Worm (Caenorhabditis elegans) whole organism, late embryonic: ENCODE data around the gene C06H5.6.
"Not testable (repeated sequence)": the region's sequence is repeated elsewhere in the genome, so short reads cannot be mapped to it uniquely, and the experiment has no call there.

Source experiments
- F13H6.1 ChIP-seq: sonication (generic microtip); optimal IDR thresholded peaks from 2 replicates; lab custom pipeline; 2016; ENCODE audit warnings: missing genetic modification characterization, missing compliant biosample characterization
- K02D7.2 ChIP-seq: sonication (generic microtip); optimal IDR thresholded peaks from 2 replicates; lab custom pipeline; 2017; ENCODE audit warnings: mild to moderate bottlenecking, missing genetic modification characterization, missing compliant biosample characterization
- K09A11.1 ChIP-seq: sonication (generic microtip); optimal IDR thresholded peaks from 2 replicates; lab custom pipeline; 2017; ENCODE audit warnings: antibody characterized with exemption, mild to moderate bottlenecking, missing genetic modification characterization, missing compliant biosample characterization; ENCODE audit not compliant: insufficient read depth
- T23F11.4 ChIP-seq: fragments of 200-800 bp; sonication (Bioruptor generic); optimal IDR thresholded peaks from 2 replicates; lab custom pipeline; 2018; ENCODE audit warnings: mild to moderate bottlenecking, missing genetic modification characterization, missing compliant biosample characterization
- Y22D7AL.16 ChIP-seq: sonication (generic microtip); optimal IDR thresholded peaks from 2 replicates; lab custom pipeline; 2016; ENCODE audit warnings: missing genetic modification characterization, missing compliant biosample characterization
- ama-1 ChIP-seq: fragments of 150-350 bp; optimal IDR thresholded peaks from 2 replicates; lab custom pipeline; 2014
- ceh-19 ChIP-seq: fragments of 200-800 bp; sonication (Bioruptor generic); optimal IDR thresholded peaks from 2 replicates; lab custom pipeline; 2018; ENCODE audit warnings: mild to moderate bottlenecking, missing genetic modification characterization, missing compliant biosample characterization
- ceh-31 ChIP-seq: sonication (generic microtip); optimal IDR thresholded peaks from 2 replicates; lab custom pipeline; 2016; ENCODE audit warnings: missing genetic modification characterization, missing compliant biosample characterization
- ceh-34 ChIP-seq: sonication (generic microtip); optimal IDR thresholded peaks from 2 replicates; lab custom pipeline; 2016; ENCODE audit warnings: mild to moderate bottlenecking, missing genetic modification characterization, missing compliant biosample characterization
- ceh-48 ChIP-seq: sonication (generic microtip); optimal IDR thresholded peaks from 2 replicates; lab custom pipeline; 2016; ENCODE audit warnings: missing genetic modification characterization, inconsistent platforms, missing compliant biosample characterization
- ceh-6 ChIP-seq: fragments of 200-800 bp; sonication (Bioruptor generic); optimal IDR thresholded peaks from 2 replicates; lab custom pipeline; 2018; ENCODE audit warnings: mild to moderate bottlenecking, missing genetic modification characterization, missing compliant biosample characterization
- che-1 ChIP-seq: sonication (generic microtip); optimal IDR thresholded peaks from 2 replicates; lab custom pipeline; 2016; ENCODE audit warnings: mild to moderate bottlenecking, missing genetic modification characterization, missing compliant biosample characterization
- elt-2 ChIP-seq: sonication (generic microtip); optimal IDR thresholded peaks from 2 replicates; lab custom pipeline; 2016; ENCODE audit warnings: missing genetic modification reagents, missing genetic modification characterization, missing compliant biosample characterization
- ets-4 ChIP-seq: sonication (generic microtip); optimal IDR thresholded peaks from 2 replicates; lab custom pipeline; 2016; ENCODE audit warnings: missing genetic modification characterization, missing compliant biosample characterization
- eyg-1 ChIP-seq: sonication (generic microtip); optimal IDR thresholded peaks from 2 replicates; lab custom pipeline; 2016; ENCODE audit warnings: missing genotype, missing genetic modification characterization, missing compliant biosample characterization
- fax-1 ChIP-seq: sonication (generic microtip); optimal IDR thresholded peaks from 2 replicates; lab custom pipeline; 2016; ENCODE audit warnings: missing genotype, missing genetic modification characterization, missing compliant biosample characterization
- hlh-13 ChIP-seq: fragments of 200-800 bp; sonication (Bioruptor generic); optimal IDR thresholded peaks from 2 replicates; lab custom pipeline; 2018; ENCODE audit warnings: mild to moderate bottlenecking, missing genetic modification characterization, missing compliant biosample characterization
- hlh-15 ChIP-seq: sonication (generic microtip); optimal IDR thresholded peaks from 2 replicates; lab custom pipeline; 2016; ENCODE audit warnings: missing genetic modification characterization, missing compliant biosample characterization
- hlh-30 ChIP-seq: sonication (generic microtip); optimal IDR thresholded peaks from 2 replicates; lab custom pipeline; 2017; ENCODE audit warnings: antibody characterized with exemption, missing genetic modification characterization, missing compliant biosample characterization; ENCODE audit not compliant: insufficient read depth
- hlh-8 ChIP-seq: sonication (generic microtip); optimal IDR thresholded peaks from 2 replicates; lab custom pipeline; 2016; ENCODE audit warnings: missing genotype, missing genetic modification characterization, missing compliant biosample characterization
- lin-11 ChIP-seq: fragments of 200-800 bp; sonication (Bioruptor generic); optimal IDR thresholded peaks from 2 replicates; lab custom pipeline; 2018; ENCODE audit warnings: mild to moderate bottlenecking, missing genetic modification characterization, missing compliant biosample characterization
- mec-3 ChIP-seq: sonication (generic microtip); optimal IDR thresholded peaks from 2 replicates; lab custom pipeline; 2016; ENCODE audit warnings: borderline replicate concordance, missing genetic modification characterization, missing compliant biosample characterization
- nfya-1 ChIP-seq: sonication (generic microtip); optimal IDR thresholded peaks from 2 replicates; lab custom pipeline; 2017; ENCODE audit warnings: missing genetic modification characterization, mild to moderate bottlenecking, missing compliant biosample characterization, antibody characterized with exemption, moderate library complexity
- nhr-11 ChIP-seq: fragments of 150-350 bp; optimal IDR thresholded peaks from 2 replicates; lab custom pipeline; 2014; ENCODE audit warnings: missing biosample characterization, missing genetic modification characterization
- npax-4 ChIP-seq: sonication (generic microtip); optimal IDR thresholded peaks from 2 replicates; lab custom pipeline; 2016; ENCODE audit warnings: missing genetic modification characterization, missing compliant biosample characterization
- odd-2 ChIP-seq: sonication (generic microtip); optimal IDR thresholded peaks from 2 replicates; lab custom pipeline; 2017; ENCODE audit warnings: antibody characterized with exemption, mild to moderate bottlenecking, missing genetic modification characterization, missing compliant biosample characterization
- pag-3 ChIP-seq: sonication (generic microtip); optimal IDR thresholded peaks from 2 replicates; lab custom pipeline; 2016; ENCODE audit warnings: missing compliant biosample characterization, missing genetic modification characterization, borderline replicate concordance
- pat-9 ChIP-seq: fragments of 200-800 bp; sonication (Bioruptor generic); optimal IDR thresholded peaks from 2 replicates; lab custom pipeline; 2018; ENCODE audit warnings: mild to moderate bottlenecking, missing genetic modification characterization, moderate library complexity, missing compliant biosample characterization
- pax-1 ChIP-seq: fragments of 150-350 bp; optimal IDR thresholded peaks from 2 replicates; lab custom pipeline; 2014; ENCODE audit warnings: missing biosample characterization, missing genetic modification characterization
- pha-2 ChIP-seq: sonication (generic microtip); optimal IDR thresholded peaks from 2 replicates; lab custom pipeline; 2017; ENCODE audit warnings: mild to moderate bottlenecking, missing genetic modification characterization, missing compliant biosample characterization
- pqm-1 ChIP-seq: sonication (generic microtip); optimal IDR thresholded peaks from 2 replicates; lab custom pipeline; 2016; ENCODE audit warnings: missing genetic modification characterization, missing compliant biosample characterization
- ref-2 ChIP-seq: sonication (generic microtip); optimal IDR thresholded peaks from 2 replicates; lab custom pipeline; 2016; ENCODE audit warnings: missing genetic modification characterization, missing compliant biosample characterization
- sox-4 ChIP-seq: sonication (generic microtip); optimal IDR thresholded peaks from 2 replicates; lab custom pipeline; 2017; ENCODE audit warnings: mild to moderate bottlenecking, missing genetic modification characterization, inconsistent platforms, missing compliant biosample characterization
- syd-9 ChIP-seq: sonication (generic microtip); optimal IDR thresholded peaks from 2 replicates; lab custom pipeline; 2016; ENCODE audit warnings: mild to moderate bottlenecking, missing genetic modification characterization, moderate library complexity, missing compliant biosample characterization
- tbx-2 ChIP-seq: sonication (generic microtip); optimal IDR thresholded peaks from 2 replicates; lab custom pipeline; 2016; ENCODE audit warnings: missing genetic modification characterization, missing compliant biosample characterization
- tbx-7 ChIP-seq: sonication (generic microtip); optimal IDR thresholded peaks from 2 replicates; lab custom pipeline; 2016; ENCODE audit warnings: missing genotype, missing genetic modification characterization, missing compliant biosample characterization
- unc-42 ChIP-seq: sonication (generic microtip); optimal IDR thresholded peaks from 2 replicates; lab custom pipeline; 2016; ENCODE audit warnings: missing genotype, missing genetic modification characterization, missing compliant biosample characterization
- unc-86 ChIP-seq: sonication (generic microtip); optimal IDR thresholded peaks from 2 replicates; lab custom pipeline; 2016; ENCODE audit warnings: missing genetic modification characterization, missing compliant biosample characterization

The C06H5.6 gene

DNA sequence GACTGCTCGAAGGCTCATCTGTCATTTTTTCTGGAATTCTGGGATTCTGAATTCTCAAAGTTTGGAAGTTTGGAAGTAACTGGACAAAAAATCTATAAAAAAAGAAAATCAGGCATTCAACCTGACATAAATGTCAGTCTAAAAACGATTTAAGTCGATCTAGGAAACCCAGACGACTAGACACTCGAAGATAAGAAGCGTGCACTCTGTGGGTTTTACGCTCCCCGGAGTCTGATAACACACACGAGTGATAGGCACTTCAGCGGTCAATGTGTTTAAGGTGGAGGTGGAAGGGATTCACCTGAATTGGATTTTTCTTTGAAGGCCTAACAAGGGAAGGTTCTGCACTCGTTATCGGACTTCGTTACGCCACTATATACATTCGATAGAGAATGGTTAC is at the start of gene C06H5.6:
Gene C06H5.6, minus strand, starts transcription at position 46 of the 400 bp plus-strand sequence.
- TF ChIP-seq unc-86 (tag; lab: Kevin White, UChicago), result no peak
- no peak for TF ChIP-seq unc-42 (tag; lab: Kevin White, UChicago)
- peak; percentile 56 for TF ChIP-seq elt-2 (tag; lab: Kevin White, UChicago)
- TF ChIP-seq, all 69 proteins: peak for 1

DNA sequence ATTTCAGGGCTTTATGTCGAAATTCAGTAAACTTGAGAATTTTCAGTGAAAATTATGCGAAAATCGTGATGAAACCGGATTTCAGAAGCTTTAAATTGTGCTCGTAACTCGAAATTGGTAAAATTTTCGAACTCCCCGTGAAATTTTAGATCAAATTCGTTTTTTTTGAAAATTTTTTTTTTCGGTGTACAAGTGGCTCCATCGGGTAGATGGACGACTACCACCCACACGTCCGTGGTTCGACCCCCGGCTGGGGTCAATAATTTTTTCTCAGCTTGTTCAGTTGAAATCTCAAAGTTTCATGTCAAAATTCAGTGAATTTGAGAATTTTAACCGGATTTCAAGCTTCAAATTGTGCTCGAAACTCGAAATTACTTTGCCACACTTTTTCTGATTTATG is 47.1 kb upstream of the C06H5.6 start:
- TF ChIP-seq hlh-15 (tag; lab: Kevin White, UChicago), result no peak

DNA sequence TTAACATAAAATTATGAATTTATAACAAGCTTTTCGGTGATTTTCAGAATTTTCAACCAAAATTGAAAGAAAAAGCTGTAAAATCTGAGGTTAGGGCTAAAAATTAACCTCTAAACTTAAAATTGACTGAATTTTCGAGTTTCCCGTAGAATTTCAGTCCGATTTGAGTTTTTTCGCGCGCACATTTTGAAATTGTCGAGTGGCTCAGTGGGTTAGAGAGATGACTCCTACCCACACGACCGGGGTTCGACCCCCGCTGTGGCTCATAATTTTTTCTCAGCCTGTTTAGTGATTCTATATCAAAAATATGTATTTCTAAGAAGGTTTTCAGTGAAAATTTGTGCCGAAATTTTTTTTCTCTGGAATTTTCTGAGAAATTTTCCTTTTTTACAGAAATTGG is 43.0 kb upstream of the C06H5.6 start:
- no peak for TF ChIP-seq K09A11.1
- TF ChIP-seq elt-2 (tag; lab: Kevin White, UChicago), result no peak
- no peak for TF ChIP-seq T23F11.4
- no peak for TF ChIP-seq che-1 (tag; lab: Kevin White, UChicago)
- TF ChIP-seq ref-2 (tag; lab: Kevin White, UChicago), result no peak
- TF ChIP-seq K02D7.2 (tag; lab: Kevin White, UChicago), result no peak
- TF ChIP-seq, all 69 proteins: peak for 0

DNA sequence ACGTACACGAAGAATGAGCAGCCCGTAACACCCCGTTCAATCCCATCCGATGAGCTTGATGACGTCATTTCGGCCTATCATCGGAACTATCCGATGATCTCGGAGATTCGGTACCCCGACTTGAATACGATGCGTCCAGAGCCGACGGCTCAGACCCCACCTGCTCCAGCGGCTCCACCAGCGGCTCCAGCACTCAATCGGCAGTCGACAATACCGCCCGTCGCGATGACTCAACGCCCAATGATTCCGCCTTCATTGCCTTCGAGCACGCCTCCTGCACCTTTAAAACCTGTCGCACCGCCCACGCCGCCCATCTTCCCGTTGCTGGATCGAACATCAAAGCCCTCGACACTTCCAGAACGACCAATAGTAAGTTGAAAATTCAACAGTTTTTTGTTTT is 39.3 kb upstream of the C06H5.6 start:
- TF ChIP-seq pag-3 (tag; lab: Kevin White, UChicago) (peak; percentile 46), pqm-1 (no peak)
- TF ChIP-seq, all 69 proteins: peak for 1

- TF ChIP-seq fax-1, odd-2, F13H6.1 (tag; lab: Kevin White, UChicago): not testable (repeated sequence)
These were observed 35.6 kb upstream of the C06H5.6 start, which contains the start of gene usp-50 for ce11 chrV:17924095-17925000. TSS of gene usp-50 (plus strand) at chrV:17924916.

DNA sequence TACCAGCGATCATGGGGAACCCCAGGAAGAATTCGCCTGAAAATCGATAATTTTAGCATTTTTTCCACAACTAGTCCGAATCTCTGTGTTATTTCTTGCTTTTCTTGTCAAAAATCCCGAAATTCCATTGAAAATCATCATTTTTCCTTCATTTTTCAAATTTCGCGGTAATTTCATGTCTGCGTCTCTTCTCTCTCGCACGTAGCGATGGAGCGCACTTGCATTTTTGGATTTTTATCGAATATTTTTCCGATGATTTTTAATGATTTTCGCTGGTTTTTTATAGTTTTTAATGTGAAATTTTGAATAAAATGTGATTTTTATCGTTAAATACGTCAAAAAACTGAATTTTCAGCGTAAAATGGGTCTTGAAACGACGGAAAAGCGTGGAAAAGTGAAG is 32.6 kb upstream of the C06H5.6 start, which contains the start of gene E01B7.2:
Gene E01B7.2, plus strand, starts transcription at position 350 of the 400 bp plus-strand sequence.
- TF ChIP-seq odd-2 (tag; lab: Kevin White, UChicago), result no peak
- no peak for TF ChIP-seq tbx-7 (tag; lab: Kevin White, UChicago)
- no peak for TF ChIP-seq T23F11.4
- no peak for TF ChIP-seq ceh-6
- TF ChIP-seq hlh-13, result no peak
- no peak for TF ChIP-seq eyg-1 (tag; lab: Kevin White, UChicago)
- TF ChIP-seq ceh-48 (tag; lab: Kevin White, UChicago), result peak; percentile 48
- TF ChIP-seq nhr-11, result no peak
- TF ChIP-seq pag-3 (tag; lab: Kevin White, UChicago), result no peak
- peak; percentile 63 for TF ChIP-seq nfya-1 (tag; lab: Kevin White, UChicago)
- no peak for TF ChIP-seq fax-1 (tag; lab: Kevin White, UChicago)
- no peak for TF ChIP-seq pat-9
- no peak for TF ChIP-seq ceh-34 (tag; lab: Kevin White, UChicago)
- TF ChIP-seq ets-4 (tag; lab: Kevin White, UChicago), result no peak
- TF ChIP-seq hlh-15 (tag; lab: Kevin White, UChicago), result no peak
- no peak for TF ChIP-seq npax-4
- TF ChIP-seq che-1 (tag; lab: Kevin White, UChicago), result no peak
- no peak for TF ChIP-seq elt-2 (tag; lab: Kevin White, UChicago)
- TF ChIP-seq pax-1 (tag; lab: Kevin White, UChicago), result peak; percentile 56
- no peak for TF ChIP-seq Y22D7AL.16
- TF ChIP-seq ama-1 (lab: Kevin White, UChicago), result no peak
- TF ChIP-seq ceh-19 (GFP tag; lab: Kevin White, UChicago), result no peak
- no peak for TF ChIP-seq hlh-30 (tag; lab: Kevin White, UChicago)
- TF ChIP-seq sox-4 (tag; lab: Kevin White, UChicago), result no peak
- TF ChIP-seq ceh-31 (tag; lab: Kevin White, UChicago), result no peak
- TF ChIP-seq pha-2 (tag; lab: Kevin White, UChicago), result no peak
- no peak for TF ChIP-seq hlh-8
- no peak for TF ChIP-seq mec-3 (tag; lab: Kevin White, UChicago)
- TF ChIP-seq unc-42 (tag; lab: Kevin White, UChicago), result peak; percentile 2
- TF ChIP-seq tbx-2 (tag; lab: Kevin White, UChicago), result no peak
- TF ChIP-seq syd-9 (tag; lab: Kevin White, UChicago), result no peak
- no peak for TF ChIP-seq lin-11 (tag; lab: Kevin White, UChicago)
- TF ChIP-seq F13H6.1 (tag; lab: Kevin White, UChicago), result no peak
- no peak for TF ChIP-seq pqm-1
